Fruit fly (Drosophila melanogaster) whole organism, embryonic: ENCODE results near the gene Ubqn.

ENCODE experiments used
- Adf1 ChIP-seq: fragments of 200-800 bp; sonication (Bioruptor generic); IDR thresholded peaks from 2 replicates; pipeline ENCODE4 v1.3.6; 2022; ENCODE audit warnings: missing biosample characterization, missing genetic modification characterization
- Atf-2 ChIP-seq: fragments of 200-800 bp; sonication (Bioruptor generic); optimal IDR thresholded peaks from 2 replicates; lab custom pipeline; 2016; ENCODE audit warnings: missing biosample characterization, missing genetic modification characterization
- Atf6 ChIP-seq: fragments of 200-800 bp; sonication (Bioruptor generic); IDR thresholded peaks from 2 replicates; pipeline ENCODE4 v1.3.6; 2022; ENCODE audit warnings: missing biosample characterization, missing genetic modification characterization
- Bgb ChIP-seq: fragments of 200-800 bp; sonication (Bioruptor generic); IDR thresholded peaks from 2 replicates; pipeline ENCODE4 v1.3.6; 2022; ENCODE audit warnings: missing biosample characterization, missing genetic modification characterization; ENCODE audit not compliant: partially characterized antibody
- CG10209 ChIP-seq: fragments of 200-800 bp; sonication (Bioruptor generic); optimal IDR thresholded peaks from 3 replicates; lab custom pipeline; 2017; ENCODE audit warnings: missing biosample characterization, mild to moderate bottlenecking, missing genetic modification characterization, missing genetic modification reagents
- CG10543 ChIP-seq: fragments of 200-800 bp; sonication (Bioruptor generic); optimal IDR thresholded peaks from 3 replicates; lab custom pipeline; 2017; ENCODE audit warnings: missing biosample characterization, mild to moderate bottlenecking, missing genetic modification characterization, moderate library complexity
- CG10565 ChIP-seq: fragments of 200-800 bp; sonication (Bioruptor generic); optimal IDR thresholded peaks from 3 replicates; lab custom pipeline; 2016; ENCODE audit warnings: missing biosample characterization, mild to moderate bottlenecking, missing genetic modification characterization
- CG11247 ChIP-seq: fragments of 200-800 bp; sonication (Bioruptor generic); IDR thresholded peaks from 2 replicates; pipeline ENCODE4 v1.3.6; 2022; ENCODE audit warnings: missing biosample characterization, missing genetic modification characterization
- CG12071 ChIP-seq: fragments of 200-800 bp; sonication (Bioruptor generic); optimal IDR thresholded peaks from 3 replicates; lab custom pipeline; 2018; ENCODE audit warnings: missing biosample characterization, mild to moderate bottlenecking, missing genetic modification characterization
- CG12659 ChIP-seq: fragments of 200-800 bp; sonication (Bioruptor generic); optimal IDR thresholded peaks from 3 replicates; lab custom pipeline; 2017; ENCODE audit warnings: mild to moderate bottlenecking, missing biosample characterization, missing genetic modification reagents, missing genetic modification characterization
- CG13296 ChIP-seq: fragments of 200-800 bp; sonication (Bioruptor generic); optimal IDR thresholded peaks from 3 replicates; lab custom pipeline; 2018; ENCODE audit warnings: missing biosample characterization, mild to moderate bottlenecking, missing genetic modification characterization
- CG15479 ChIP-seq: fragments of 200-800 bp; sonication (Bioruptor generic); optimal IDR thresholded peaks from 3 replicates; lab custom pipeline; 2019; ENCODE audit warnings: missing biosample characterization, mild to moderate bottlenecking, missing genetic modification characterization, moderate library complexity
- CG15696 ChIP-seq: fragments of 200-800 bp; sonication (Bioruptor generic); optimal IDR thresholded peaks from 2 replicates; lab custom pipeline; 2019; ENCODE audit warnings: missing biosample characterization, mild to moderate bottlenecking, missing genetic modification characterization, moderate library complexity
- CG16863 ChIP-seq: fragments of 200-800 bp; sonication (Bioruptor generic); optimal IDR thresholded peaks from 3 replicates; lab custom pipeline; 2016; ENCODE audit warnings: missing biosample characterization, missing genetic modification characterization
- CG17359 ChIP-seq: fragments of 200-800 bp; sonication (Bioruptor generic); optimal IDR thresholded peaks from 3 replicates; lab custom pipeline; 2018; ENCODE audit warnings: missing biosample characterization, mild to moderate bottlenecking, missing genetic modification characterization, moderate library complexity
- CG1832 ChIP-seq: fragments of 200-800 bp; sonication (Bioruptor generic); optimal IDR thresholded peaks from 2 replicates; lab custom pipeline; 2017; ENCODE audit warnings: missing biosample characterization, mild to moderate bottlenecking, missing genetic modification characterization, inconsistent platforms
- CG18476 ChIP-seq: fragments of 200-800 bp; sonication (Bioruptor generic); optimal IDR thresholded peaks from 2 replicates; lab custom pipeline; 2016; ENCODE audit warnings: missing biosample characterization, mild to moderate bottlenecking, missing genetic modification characterization
- CG18764 ChIP-seq: fragments of 200-800 bp; sonication (Bioruptor generic); optimal IDR thresholded peaks from 3 replicates; lab custom pipeline; 2016; ENCODE audit warnings: missing biosample characterization, missing genetic modification characterization
- CG2199 ChIP-seq: fragments of 200-800 bp; sonication (Bioruptor generic); IDR thresholded peaks from 3 replicates; pipeline ENCODE4 v1.3.6; 2022; ENCODE audit warnings: missing biosample characterization, missing genetic modification characterization
- CG2875 ChIP-seq: fragments of 200-800 bp; sonication (Bioruptor generic); optimal IDR thresholded peaks from 2 replicates; lab custom pipeline; 2017; ENCODE audit warnings: missing biosample characterization, mild to moderate bottlenecking, missing genetic modification characterization, missing genetic modification reagents
- CG33557 ChIP-seq: fragments of 200-800 bp; sonication (Bioruptor generic); optimal IDR thresholded peaks from 2 replicates; lab custom pipeline; 2019; ENCODE audit warnings: missing biosample characterization, mild to moderate bottlenecking, missing genetic modification characterization, moderate library complexity
- CG9797 ChIP-seq: fragments of 200-800 bp; sonication (Bioruptor generic); optimal IDR thresholded peaks from 3 replicates; lab custom pipeline; 2018; ENCODE audit warnings: missing biosample characterization, mild to moderate bottlenecking, missing genetic modification characterization
- Dip3 ChIP-seq: fragments of 200-800 bp; sonication (Bioruptor generic); optimal IDR thresholded peaks from 3 replicates; lab custom pipeline; 2016; ENCODE audit warnings: missing biosample characterization, missing genetic modification characterization
- Dll ChIP-seq: fragments of 200-800 bp; sonication (Bioruptor generic); IDR thresholded peaks from 4 replicates; pipeline ENCODE4 v1.3.6; 2022; ENCODE audit warnings: missing biosample characterization, missing genetic modification characterization; ENCODE audit not compliant: partially characterized antibody
- Fer2 ChIP-seq: fragments of 200-800 bp; sonication (Bioruptor generic); optimal IDR thresholded peaks from 2 replicates; lab custom pipeline; 2018; ENCODE audit warnings: missing biosample characterization, mild to moderate bottlenecking, missing genetic modification characterization, moderate library complexity
- HLH4C ChIP-seq: fragments of 200-800 bp; sonication (Bioruptor generic); IDR thresholded peaks from 3 replicates; pipeline ENCODE4 v1.3.6; 2022; ENCODE audit warnings: missing biosample characterization, missing genetic modification characterization; ENCODE audit not compliant: partially characterized antibody
- HLHmδ ChIP-seq: fragments of 200-800 bp; sonication (Bioruptor generic); optimal IDR thresholded peaks from 2 replicates; lab custom pipeline; 2018; ENCODE audit warnings: missing biosample characterization, mild to moderate bottlenecking, missing genetic modification characterization, moderate library complexity
- Hr3 ChIP-seq: fragments of 200-800 bp; sonication (Bioruptor generic); optimal IDR thresholded peaks from 3 replicates; lab custom pipeline; 2016; ENCODE audit warnings: missing biosample characterization, missing genetic modification characterization
- Hsf ChIP-seq: fragments of 200-800 bp; sonication (Bioruptor generic); optimal IDR thresholded peaks from 3 replicates; lab custom pipeline; 2016; ENCODE audit warnings: missing biosample characterization, missing genetic modification characterization
- Med ChIP-seq: fragments of 200-800 bp; sonication (Bioruptor generic); peaks from one replicate; lab custom pipeline; 2016; ENCODE audit warnings: missing biosample characterization, missing genetic modification characterization, mild to moderate bottlenecking, inconsistent platforms, moderate library complexity
- Nf-YC ChIP-seq: fragments of 200-800 bp; optimal IDR thresholded peaks from 3 replicates; lab custom pipeline; 2019; ENCODE audit warnings: missing biosample characterization, mild to moderate bottlenecking, missing genetic modification characterization, moderate library complexity
- Ptx1 ChIP-seq: fragments of 200-800 bp; sonication (Bioruptor generic); IDR thresholded peaks from 2 replicates; pipeline ENCODE4 v1.3.6; 2022; ENCODE audit warnings: missing biosample characterization, missing genetic modification characterization
- Scr ChIP-seq: fragments of 200-800 bp; sonication (Bioruptor generic); IDR thresholded peaks from 2 replicates; pipeline ENCODE4 v1.3.6; 2022; ENCODE audit warnings: missing biosample characterization, missing genetic modification characterization; ENCODE audit not compliant: partially characterized antibody
- Tbp ChIP-seq: fragments of >200 bp; optimal IDR thresholded peaks from 2 replicates; lab custom pipeline; 2018; ENCODE audit warnings: missing biosample characterization, missing genetic modification characterization
- YL-1 ChIP-seq: fragments of 200-800 bp; sonication (Bioruptor generic); optimal IDR thresholded peaks from 3 replicates; lab custom pipeline; 2017; ENCODE audit warnings: missing biosample characterization, mild to moderate bottlenecking, missing genetic modification characterization
- ara ChIP-seq: fragments of 200-800 bp; sonication (Bioruptor generic); IDR thresholded peaks from 2 replicates; pipeline ENCODE4 v1.3.6; 2022; ENCODE audit warnings: missing biosample characterization, missing genetic modification characterization
- cas ChIP-seq: fragments of 200-800 bp; sonication (Bioruptor generic); IDR thresholded peaks from 2 replicates; pipeline ENCODE4 v1.3.6; 2022; ENCODE audit warnings: missing biosample characterization, missing genetic modification characterization
- cg ChIP-seq: fragments of 200-800 bp; sonication (Bioruptor generic); optimal IDR thresholded peaks from 3 replicates; lab custom pipeline; 2019; ENCODE audit warnings: missing biosample characterization, mild to moderate bottlenecking, missing genetic modification characterization, moderate library complexity
- crol ChIP-seq: fragments of 200-800 bp; sonication (Bioruptor generic); IDR thresholded peaks from 2 replicates; pipeline ENCODE4 v1.3.6; 2022; ENCODE audit warnings: missing biosample characterization, missing genetic modification characterization
- cwo ChIP-seq: fragments of 200-800 bp; sonication (Bioruptor generic); optimal IDR thresholded peaks from 3 replicates; lab custom pipeline; 2017; ENCODE audit warnings: missing biosample characterization, missing genetic modification characterization, mild to moderate bottlenecking, moderate library complexity, missing genetic modification reagents
- dpn ChIP-seq, 2 experiments: fragments of 200-800 bp; sonication (Bioruptor generic); optimal IDR thresholded peaks; 3 replicates each; lab custom pipeline; 2016; ENCODE audit warnings: missing biosample characterization in 2 of 2, missing genetic modification characterization in 2 of 2
- ewg ChIP-seq: fragments of 200-800 bp; sonication (Bioruptor generic); optimal IDR thresholded peaks from 3 replicates; lab custom pipeline; 2017; ENCODE audit warnings: mild to moderate bottlenecking, missing biosample characterization, missing genetic modification reagents, missing genetic modification characterization
- fd96Cb ChIP-seq: fragments of 200-800 bp; sonication (Bioruptor generic); optimal IDR thresholded peaks from 2 replicates; lab custom pipeline; 2018; ENCODE audit warnings: missing biosample characterization, mild to moderate bottlenecking, missing genetic modification characterization, moderate library complexity
- insv ChIP-seq, 2 experiments: fragments of 200-800 bp; sonication (Bioruptor generic); optimal IDR thresholded peaks; 3 replicates each; lab custom pipeline; 2016 to 2018; ENCODE audit warnings: missing biosample characterization in 2 of 2, missing genetic modification characterization in 2 of 2
- jumu ChIP-seq: fragments of 200-800 bp; sonication (Bioruptor generic); optimal IDR thresholded peaks from 3 replicates; lab custom pipeline; 2016; ENCODE audit warnings: missing biosample characterization, missing genetic modification characterization
- kay ChIP-seq: fragments of 200-800 bp; sonication (Bioruptor generic); optimal IDR thresholded peaks from 2 replicates; lab custom pipeline; 2016; ENCODE audit warnings: missing biosample characterization, missing genetic modification characterization
- ken ChIP-seq: fragments of 200-800 bp; sonication (Bioruptor generic); IDR thresholded peaks from 3 replicates; pipeline ENCODE4 v1.3.6; 2022; ENCODE audit warnings: missing biosample characterization, missing genetic modification characterization
- mld ChIP-seq: fragments of 200-800 bp; sonication (Bioruptor generic); IDR thresholded peaks from 3 replicates; pipeline ENCODE4 v1.3.6; 2022; ENCODE audit warnings: missing biosample characterization, missing genetic modification characterization; ENCODE audit not compliant: partially characterized antibody
- ranshi ChIP-seq: fragments of 200-800 bp; sonication (Bioruptor generic); IDR thresholded peaks from 2 replicates; pipeline ENCODE4 v1.3.6; 2022; ENCODE audit warnings: missing biosample characterization, missing genetic modification characterization
- sug ChIP-seq: fragments of 200-800 bp; optimal IDR thresholded peaks from 2 replicates; lab custom pipeline; 2019; ENCODE audit warnings: missing biosample characterization, mild to moderate bottlenecking, missing genetic modification characterization, moderate library complexity
- zfh1 ChIP-seq: fragments of 200-800 bp; sonication (Bioruptor generic); IDR thresholded peaks from 3 replicates; pipeline ENCODE4 v1.3.6; 2022; ENCODE audit warnings: missing biosample characterization, missing genetic modification characterization

Gene Ubqn

dm6 chrX:19697255-19697877, 13.8 kb downstream of the Ubqn start (continued):
- no peak for TF ChIP-seq CG12659
- TF ChIP-seq HLHmδ, result peak; percentile 39
- peak; percentile 21 for TF ChIP-seq kay (GFP tag; lab: Kevin White, UChicago)
- peak; percentile 25 for TF ChIP-seq ewg (GFP tag; lab: Kevin White, UChicago)
- peak; percentile 61 for TF ChIP-seq Med (GFP tag; lab: Kevin White, UChicago)
- peak; percentile 1 for TF ChIP-seq CG16863 (GFP tag; lab: Kevin White, UChicago)
- peak; percentile 62 for TF ChIP-seq CG15479
- TF ChIP-seq cg, result peak; percentile 98
- TF ChIP-seq CG33557 (GFP tag; lab: Kevin White, UChicago), result peak; percentile 17
- 0 out of 4 replicates have a peak, but pooled peaks have one; percentile 40 for TF ChIP-seq Dll
- TF ChIP-seq insv (GFP tag; optimal IDR thresholded peaks at IDR 0.05; lab: Kevin White, UChicago), result peak; percentile 65 to 93
- TF ChIP-seq CG15696 (tag; lab: Kevin White, UChicago), result peak; percentile 44
- peak; percentile 3 for TF ChIP-seq CG10209 (GFP tag; lab: Kevin White, UChicago)
- TF ChIP-seq sug (tag; lab: Kevin White, UChicago), result peak; percentile 45
- TF ChIP-seq CG2875 (GFP tag; lab: Kevin White, UChicago), result peak; percentile 18
- TF ChIP-seq CG2199, result 0 out of 3 replicates have a peak, but pooled peaks have one; percentile 15
- TF ChIP-seq CG1832 (GFP tag; lab: Kevin White, UChicago), result no peak
- peak; percentile 93 for TF ChIP-seq Nf-YC (tag; lab: Kevin White, UChicago)
- TF ChIP-seq Tbp (GFP tag; lab: Kevin White, UChicago), result no peak
- TF ChIP-seq YL-1 (GFP tag; lab: Kevin White, UChicago), result peak; percentile 37
- TF ChIP-seq CG9797 (GFP tag; lab: Kevin White, UChicago), result no peak
- TF ChIP-seq Ptx1, result no peak
- peak; percentile 24 for TF ChIP-seq jumu (GFP tag; lab: Kevin White, UChicago)
- no peak for TF ChIP-seq cwo (GFP tag; lab: Kevin White, UChicago)
- TF ChIP-seq ara, result peak; percentile 21; the same call in 1 of the 2 replicates
- no peak for TF ChIP-seq fd96Cb (tag; lab: Kevin White, UChicago)
- TF ChIP-seq Scr, result 0 out of 2 replicates have a peak, but pooled peaks have one; percentile 2
- no peak for TF ChIP-seq CG18764 (GFP tag; lab: Kevin White, UChicago)
- 0 out of 2 replicates have a peak, but pooled peaks have one; percentile 27 for TF ChIP-seq ranshi (GFP tag; lab: Robert Waterston, UW)
- no peak for TF ChIP-seq mld (GFP tag; lab: Robert Waterston, UW)
- peak; percentile 42 for TF ChIP-seq CG10543 (GFP tag; lab: Kevin White, UChicago)
- no peak for TF ChIP-seq CG18476
- no peak for TF ChIP-seq Atf-2 (GFP tag; lab: Kevin White, UChicago)
- TF ChIP-seq crol, result peak; percentile 74
- TF ChIP-seq Hsf (GFP tag; lab: Kevin White, UChicago), result no peak
- TF ChIP-seq HLH4C, result no peak
- TF ChIP-seq Adf1 (GFP tag; lab: Robert Waterston, UW), result no peak
- 0 out of 3 replicates have a peak, but pooled peaks have one; percentile 27 for TF ChIP-seq zfh1 (GFP tag; lab: Robert Waterston, UW)

dm6 chrX:19701611-19702010, 18.0 kb downstream of the Ubqn start, which contains the start of gene Tcs4:
TSS of gene Tcs4 (minus strand) at chrX:19701755.
- peak; percentile 31; the same call in 1 of the 2 replicates for TF ChIP-seq Bgb
- no peak for TF ChIP-seq Fer2 (tag; lab: Kevin White, UChicago)
- TF ChIP-seq CG12071 (GFP tag; lab: Kevin White, UChicago), result no peak
- TF ChIP-seq CG11247 (GFP tag; lab: Robert Waterston, UW), result no peak
- TF ChIP-seq Hr3 (GFP tag; lab: Kevin White, UChicago), result no peak
- TF ChIP-seq cas, result no peak
- peak in 1 of 2 experiments; percentile 28 for TF ChIP-seq dpn (GFP tag; optimal IDR thresholded peaks at IDR 0.05; lab: Kevin White, UChicago)
- TF ChIP-seq CG10565 (GFP tag; lab: Kevin White, UChicago), result no peak
- peak; percentile 13 for TF ChIP-seq CG17359 (tag; lab: Kevin White, UChicago)
- no peak for TF ChIP-seq zfh1 (GFP tag; lab: Robert Waterston, UW)
- no peak for TF ChIP-seq Dip3 (GFP tag; lab: Kevin White, UChicago)
- TF ChIP-seq Atf6 (GFP tag; lab: Robert Waterston, UW), result no peak
- TF ChIP-seq CG13296 (GFP tag; lab: Kevin White, UChicago), result no peak
- TF ChIP-seq ken, result 0 out of 3 replicates have a peak, but pooled peaks have one; percentile 4
